Worm (Caenorhabditis elegans): ENCODE results near the gene ZC412.3.

DNA sequence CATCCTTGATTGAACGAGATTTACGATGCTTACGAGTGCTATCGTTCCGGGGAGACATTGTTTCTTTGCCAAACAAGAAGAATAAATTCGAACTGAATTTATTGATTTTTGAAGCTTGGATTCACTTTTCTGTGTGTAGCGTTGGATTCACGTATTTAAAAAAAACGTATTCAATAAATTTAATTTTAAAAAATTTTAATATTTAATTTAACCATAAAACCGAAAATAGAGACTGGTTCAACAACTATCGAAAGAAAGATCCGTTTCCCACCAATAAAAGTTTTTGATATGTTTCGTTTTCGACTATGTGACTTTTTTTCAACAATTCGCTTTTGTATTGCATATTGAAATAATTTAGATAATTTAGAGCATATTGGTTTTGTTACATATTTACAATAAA is 4.0 kb upstream of the ZC412.3 start, which contains the start of gene ZC412.5:
- TF ChIP-seq T22C8.4 (GFP tag; IDR thresholded peaks at IDR 0.05) (no peak), ref-1 (GFP tag; conservative IDR thresholded peaks at IDR 0.05) (no peak), cog-1 (tag; optimal IDR thresholded peaks at IDR 0.05) (no peak), flt-1 (GFP tag; IDR thresholded peaks at IDR 0.05) (no peak), klf-2 (GFP tag; conservative IDR thresholded peaks at IDR 0.05) (no peak)
